Fruit fly (Drosophila melanogaster): ENCODE measurements around the gene CG31457.

CG31457 gene

dm6 chr3R:23159289-23159956 lies 31.6 kb upstream of the CG31457 start, which contains the start of gene VhaAC39-2 (continued):
- TF ChIP-seq CG2129 (GFP tag; IDR thresholded peaks at IDR 0.05; ENCODE audit: partially characterized antibody), result no peak
- TF ChIP-seq CG1602 (GFP tag; optimal IDR thresholded peaks at IDR 0.05), result no peak
- TF ChIP-seq CG9727 (GFP tag; optimal IDR thresholded peaks at IDR 0.05), result no peak
- no peak for TF ChIP-seq CG11456 (GFP tag; IDR thresholded peaks at IDR 0.05)
- no peak for TF ChIP-seq Mrtf (GFP tag; IDR thresholded peaks at IDR 0.05)
- TF ChIP-seq shn (GFP tag; optimal IDR thresholded peaks at IDR 0.05), result no peak
- no peak for TF ChIP-seq CG6272 (GFP tag; IDR thresholded peaks at IDR 0.05)
- no peak for TF ChIP-seq D19B (GFP tag; optimal IDR thresholded peaks at IDR 0.05)
- no peak for TF ChIP-seq CG13296 (GFP tag; optimal IDR thresholded peaks at IDR 0.05)
- no peak for TF ChIP-seq CG8924 (tag; optimal IDR thresholded peaks at IDR 0.05)
- no peak for TF ChIP-seq CG7271 (tag; optimal IDR thresholded peaks at IDR 0.05)
- TF ChIP-seq emc (GFP tag; optimal IDR thresholded peaks at IDR 0.05), result no peak
- TF ChIP-seq CG12391 (tag; optimal IDR thresholded peaks at IDR 0.05), result peak; percentile 22
- peak in 1 of 2 experiments; percentile 15 for TF ChIP-seq dpn (GFP tag; optimal IDR thresholded peaks at IDR 0.05)
- no peak for TF ChIP-seq CG31388 (GFP tag; optimal IDR thresholded peaks at IDR 0.05)
- peak; percentile 54 for TF ChIP-seq sisA (GFP tag; IDR thresholded peaks at IDR 0.05)
- no peak for TF ChIP-seq chinmo (GFP tag; IDR thresholded peaks at IDR 0.05; ENCODE audit: partially characterized antibody)
- TF ChIP-seq H15 (GFP tag; IDR thresholded peaks at IDR 0.05), result no peak
- TF ChIP-seq ci (GFP tag; IDR thresholded peaks at IDR 0.05), result no peak
- TF ChIP-seq Lpt (GFP tag; optimal IDR thresholded peaks at IDR 0.05), result no peak
- no peak for TF ChIP-seq Doc3 (GFP tag; IDR thresholded peaks at IDR 0.05; ENCODE audit: partially characterized antibody)
- no peak for TF ChIP-seq pb (GFP tag; optimal IDR thresholded peaks at IDR 0.05)
- TF ChIP-seq Mes4 (GFP tag; optimal IDR thresholded peaks at IDR 0.05), result no peak
- TF ChIP-seq luna (GFP tag; optimal IDR thresholded peaks at IDR 0.05), result no peak
- TF ChIP-seq CG15073 (GFP tag; optimal IDR thresholded peaks at IDR 0.05), result no peak
- no peak for TF ChIP-seq unc-4 (GFP tag; IDR thresholded peaks at IDR 0.05; ENCODE audit: partially characterized antibody)
- no peak for TF ChIP-seq h (optimal IDR thresholded peaks at IDR 0.05)
- no peak for TF ChIP-seq sr (GFP tag; IDR thresholded peaks at IDR 0.05)
- TF ChIP-seq ato (GFP tag; IDR thresholded peaks at IDR 0.05; ENCODE audit: partially characterized antibody), result no peak
- TF ChIP-seq Bdp1 (GFP tag; optimal IDR thresholded peaks at IDR 0.05), result no peak
- TF ChIP-seq Ptx1 (GFP tag; IDR thresholded peaks at IDR 0.05), result no peak
- peak; percentile 23 for TF ChIP-seq Meics (GFP tag; optimal IDR thresholded peaks at IDR 0.05)
- no peak for TF ChIP-seq row (GFP tag; IDR thresholded peaks at IDR 0.05)
- no peak for TF ChIP-seq nerfin-2 (GFP tag; IDR thresholded peaks at IDR 0.05; ENCODE audit: partially characterized antibody)
- TF ChIP-seq Hr3 (GFP tag; optimal IDR thresholded peaks at IDR 0.05), result peak; percentile 27
- no peak for TF ChIP-seq H2.0 (GFP tag; IDR thresholded peaks at IDR 0.05)
- no peak for TF ChIP-seq CG17186 (GFP tag; optimal IDR thresholded peaks at IDR 0.05)
- no peak for TF ChIP-seq kay (GFP tag; optimal IDR thresholded peaks at IDR 0.05)
- TF ChIP-seq crc (GFP tag; optimal IDR thresholded peaks at IDR 0.05), result no peak
- TF ChIP-seq E2f2 (GFP tag; IDR thresholded peaks at IDR 0.05), result peak; percentile 68
- no peak for TF ChIP-seq CG16863 (GFP tag; optimal IDR thresholded peaks at IDR 0.05)
- peak; percentile 14 for TF ChIP-seq pzg (GFP tag; optimal IDR thresholded peaks at IDR 0.05)
- no peak for TF ChIP-seq crol (GFP tag; IDR thresholded peaks at IDR 0.05)
- no peak for TF ChIP-seq CG4404 (GFP tag; IDR thresholded peaks at IDR 0.05)
- TF ChIP-seq CoRest (tag; optimal IDR thresholded peaks at IDR 0.05), result peak; percentile 33
- no peak for TF ChIP-seq Camta (GFP tag; optimal IDR thresholded peaks at IDR 0.05)
- TF ChIP-seq CG10147 (GFP tag; optimal IDR thresholded peaks at IDR 0.05), result no peak
- no peak for TF ChIP-seq Sox102F (GFP tag; optimal IDR thresholded peaks at IDR 0.05)
- no peak for TF ChIP-seq dimm (GFP tag; IDR thresholded peaks at IDR 0.05)
- TF ChIP-seq slou (GFP tag; optimal IDR thresholded peaks at IDR 0.05), result no peak
- TF ChIP-seq CG6813 (GFP tag; optimal IDR thresholded peaks at IDR 0.05), result no peak
- no peak for TF ChIP-seq CG12299 (tag; optimal IDR thresholded peaks at IDR 0.05)
